Fruit fly (Drosophila melanogaster): ENCODE data around the gene COX4.

DNA sequence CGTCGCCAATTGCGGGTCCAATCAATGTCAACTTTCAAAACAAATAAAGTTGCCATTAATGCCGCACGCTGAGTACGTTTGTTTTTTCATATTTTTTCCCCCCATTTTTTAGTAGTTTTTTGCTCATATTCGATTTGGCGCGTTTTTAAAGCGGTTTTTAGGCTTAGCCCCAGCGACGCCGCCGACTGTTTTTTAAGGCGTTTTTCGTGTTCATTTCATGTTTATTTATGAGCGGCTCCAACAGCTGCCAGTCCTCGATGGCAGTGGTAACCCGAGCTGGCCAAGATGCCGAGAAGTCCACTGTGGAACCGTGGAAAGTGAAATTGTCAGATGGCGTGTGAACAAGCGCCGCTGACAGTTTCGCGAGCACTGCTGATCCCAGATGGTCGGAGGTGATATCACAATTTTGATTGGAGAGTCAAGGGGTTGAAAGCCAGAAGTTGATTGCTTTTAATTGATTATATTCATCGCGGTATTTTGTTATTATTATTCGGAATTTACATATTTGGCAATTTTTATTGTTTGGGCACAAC, 10.5 kb upstream of the COX4 start:
- TF ChIP-seq CG8478 (optimal IDR thresholded peaks at IDR 0.05) (no peak), psq (optimal IDR thresholded peaks at IDR 0.05) (no peak), Dll (optimal IDR thresholded peaks at IDR 0.05) (no peak), EcR (GFP tag; optimal IDR thresholded peaks at IDR 0.05) (no peak), usp (GFP tag; optimal IDR thresholded peaks at IDR 0.05) (no peak), pan (optimal IDR thresholded peaks at IDR 0.05) (no peak)

Measured in whole organism.